Fruit fly (Drosophila melanogaster) whole organism, adult: Measurements from ENCODE around the gene Sfxn2.

Experiments
- CG11617 ChIP-seq: fragments of 200-800 bp; sonication (Bioruptor generic); optimal IDR thresholded peaks from 2 replicates; lab custom pipeline; 2017; ENCODE audit warnings: mild to moderate bottlenecking, missing biosample characterization, missing genetic modification reagents, missing genetic modification characterization
- CG12768 ChIP-seq: fragments of 200-800 bp; sonication (Bioruptor generic); optimal IDR thresholded peaks from 2 replicates; lab custom pipeline; 2017; ENCODE audit warnings: missing biosample characterization, missing genetic modification characterization, mild to moderate bottlenecking, moderate library complexity, missing genetic modification reagents
- CG14711 ChIP-seq: fragments of 200-800 bp; sonication (Bioruptor generic); optimal IDR thresholded peaks from 2 replicates; lab custom pipeline; 2018; ENCODE audit warnings: missing biosample characterization, mild to moderate bottlenecking, missing genetic modification characterization, moderate library complexity
- CG1620 ChIP-seq: fragments of 200-800 bp; sonication (Bioruptor generic); optimal IDR thresholded peaks from 2 replicates; lab custom pipeline; 2016; ENCODE audit warnings: missing biosample characterization, missing genetic modification characterization
- CG33017 ChIP-seq: fragments of 200-800 bp; sonication (Bioruptor generic); optimal IDR thresholded peaks from 2 replicates; lab custom pipeline; 2018; ENCODE audit warnings: missing biosample characterization, mild to moderate bottlenecking, missing genetic modification characterization, moderate library complexity
- CG5204 ChIP-seq: fragments of 200-800 bp; sonication (Bioruptor generic); optimal IDR thresholded peaks from 2 replicates; lab custom pipeline; 2016; ENCODE audit warnings: missing biosample characterization, missing genetic modification characterization
- CG7045 ChIP-seq: fragments of 200-800 bp; sonication (Bioruptor generic); optimal IDR thresholded peaks from 2 replicates; lab custom pipeline; 2017; ENCODE audit warnings: missing biosample characterization, mild to moderate bottlenecking, missing genetic modification characterization
- CG7101 ChIP-seq: fragments of 200-800 bp; sonication (Bioruptor generic); optimal IDR thresholded peaks from 2 replicates; lab custom pipeline; 2018; ENCODE audit warnings: missing biosample characterization, mild to moderate bottlenecking, missing genetic modification characterization, moderate library complexity
- Clk ChIP-seq: fragments of 200-800 bp; sonication (Bioruptor generic); optimal IDR thresholded peaks from 2 replicates; lab custom pipeline; 2017; ENCODE audit warnings: missing biosample characterization, missing genetic modification characterization
- Crg-1 ChIP-seq: fragments of 200-800 bp; sonication (Bioruptor generic); optimal IDR thresholded peaks from 2 replicates; lab custom pipeline; 2016; ENCODE audit warnings: missing biosample characterization, missing genetic modification characterization
- Hr96 ChIP-seq: fragments of 200-800 bp; sonication (Bioruptor generic); optimal IDR thresholded peaks from 2 replicates; lab custom pipeline; 2016; ENCODE audit warnings: missing biosample characterization, missing genetic modification characterization
- Mnt ChIP-seq: fragments of 200-800 bp; sonication (Bioruptor generic); optimal IDR thresholded peaks from 2 replicates; lab custom pipeline; 2016; ENCODE audit warnings: missing biosample characterization, mild to moderate bottlenecking, missing genetic modification characterization
- bab1 ChIP-seq: fragments of 200-800 bp; sonication (Bioruptor generic); optimal IDR thresholded peaks from 3 replicates; lab custom pipeline; 2019; ENCODE audit warnings: missing biosample characterization, mild to moderate bottlenecking, missing genetic modification characterization, moderate library complexity
- cic ChIP-seq: fragments of 200-800 bp; sonication (Bioruptor generic); optimal IDR thresholded peaks from 2 replicates; lab custom pipeline; 2017; ENCODE audit warnings: missing biosample characterization, mild to moderate bottlenecking, missing genetic modification characterization, moderate library complexity
- cnc ChIP-seq, 2 experiments: fragments of >200 bp; optimal IDR thresholded peaks; 2 replicates each; lab custom pipeline; 2017
- kay ChIP-seq: fragments of 200-800 bp; sonication (Bioruptor generic); peaks from one replicate; lab custom pipeline; 2016; ENCODE audit warnings: missing biosample characterization, missing genetic modification characterization, borderline replicate concordance
- ovo ChIP-seq: fragments of 200-800 bp; sonication (Bioruptor generic); optimal IDR thresholded peaks from 2 replicates; lab custom pipeline; 2016; ENCODE audit warnings: missing biosample characterization, missing genetic modification characterization
- pad ChIP-seq: fragments of 200-800 bp; sonication (Bioruptor generic); optimal IDR thresholded peaks from 3 replicates; lab custom pipeline; 2017; ENCODE audit warnings: missing biosample characterization, missing genetic modification characterization, mild to moderate bottlenecking, moderate library complexity, missing genetic modification reagents
- tj ChIP-seq: fragments of 200-800 bp; sonication (Bioruptor generic); optimal IDR thresholded peaks from 3 replicates; lab custom pipeline; 2017; ENCODE audit warnings: missing biosample characterization, mild to moderate bottlenecking, missing genetic modification characterization, moderate library complexity
- toe ChIP-seq: fragments of 200-800 bp; sonication (Bioruptor generic); optimal IDR thresholded peaks from 2 replicates; lab custom pipeline; 2016; ENCODE audit warnings: missing biosample characterization, missing genetic modification characterization

Sfxn2 gene

DNA sequence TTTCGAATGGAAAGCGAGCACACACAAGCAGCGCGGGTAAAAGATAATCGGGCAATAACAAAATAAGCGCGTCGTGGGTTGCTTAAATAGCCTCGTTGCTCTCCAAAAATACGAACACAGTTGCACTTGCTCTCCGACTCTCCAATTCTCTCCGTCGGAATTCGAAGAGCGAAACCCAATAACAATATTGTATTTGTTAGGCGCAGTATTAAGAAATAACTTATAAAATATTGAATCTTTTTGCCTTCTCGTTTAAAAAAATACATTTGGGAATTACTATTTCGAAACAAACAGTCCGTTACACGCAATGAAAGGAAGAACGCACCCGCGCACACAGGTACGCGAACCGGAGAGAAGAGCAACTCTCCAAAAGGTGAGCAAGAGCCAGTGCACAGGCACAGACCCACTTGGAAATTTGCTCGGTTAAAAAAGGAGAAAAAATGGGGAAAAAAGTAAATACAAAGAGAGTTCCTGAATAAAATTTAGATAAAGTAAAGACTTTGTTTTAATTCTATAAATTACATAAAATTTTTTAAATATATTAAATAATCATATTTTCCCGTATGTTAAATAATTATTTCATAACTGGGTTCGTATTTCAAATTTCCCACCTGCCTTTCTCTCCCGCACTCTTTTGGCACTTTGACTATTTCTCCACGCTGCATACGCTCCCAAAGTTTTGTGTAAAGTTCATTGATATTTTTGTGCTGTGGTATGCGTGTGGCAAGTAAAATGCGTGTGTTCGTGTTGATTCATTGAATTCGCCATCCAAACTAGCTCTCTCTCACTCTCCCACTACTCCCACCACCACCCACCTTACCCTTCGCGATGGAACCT, 23.6 kb downstream of the Sfxn2 start, which contains the start of gene Mkp3:
Gene Mkp3, minus strand, starts transcription at position 63 of the 837 bp plus-strand sequence.
- TF ChIP-seq Clk (GFP tag; lab: Kevin White, UChicago) = peak; percentile 89
- peak; percentile 96 for TF ChIP-seq CG12768 (GFP tag; lab: Kevin White, UChicago)
- peak; percentile 70 for TF ChIP-seq tj (GFP tag; lab: Kevin White, UChicago)
- TF ChIP-seq CG7045 (GFP tag; lab: Kevin White, UChicago) = peak; percentile 94
- TF ChIP-seq kay (GFP tag; lab: Kevin White, UChicago) = peak; percentile 97
- peak; percentile 40 for TF ChIP-seq Mnt
- peak; percentile 58 for TF ChIP-seq toe (GFP tag; lab: Kevin White, UChicago)
- peak; percentile 96 for TF ChIP-seq CG33017 (tag; lab: Kevin White, UChicago)
- TF ChIP-seq CG1620 (GFP tag; lab: Kevin White, UChicago) = no peak
- TF ChIP-seq cnc (optimal IDR thresholded peaks at IDR 0.05; lab: Kevin White, UChicago) = no peak
- TF ChIP-seq CG5204 = peak; percentile 76
- peak; percentile 84 for TF ChIP-seq pad (GFP tag; lab: Kevin White, UChicago)
- peak; percentile 34 for TF ChIP-seq Hr96 (GFP tag; lab: Kevin White, UChicago)
- peak; percentile 94 for TF ChIP-seq CG7101 (tag; lab: Kevin White, UChicago)
- peak; percentile 88 for TF ChIP-seq cic (GFP tag; lab: Kevin White, UChicago)
- peak; percentile 71 for TF ChIP-seq Crg-1 (GFP tag; lab: Kevin White, UChicago)
- peak; percentile 86 for TF ChIP-seq bab1 (GFP tag; lab: Kevin White, UChicago)
- peak; percentile 96 for TF ChIP-seq CG11617 (GFP tag; lab: Kevin White, UChicago)
- peak; percentile 87 for TF ChIP-seq CG14711
- TF ChIP-seq ovo = peak; percentile 29

DNA sequence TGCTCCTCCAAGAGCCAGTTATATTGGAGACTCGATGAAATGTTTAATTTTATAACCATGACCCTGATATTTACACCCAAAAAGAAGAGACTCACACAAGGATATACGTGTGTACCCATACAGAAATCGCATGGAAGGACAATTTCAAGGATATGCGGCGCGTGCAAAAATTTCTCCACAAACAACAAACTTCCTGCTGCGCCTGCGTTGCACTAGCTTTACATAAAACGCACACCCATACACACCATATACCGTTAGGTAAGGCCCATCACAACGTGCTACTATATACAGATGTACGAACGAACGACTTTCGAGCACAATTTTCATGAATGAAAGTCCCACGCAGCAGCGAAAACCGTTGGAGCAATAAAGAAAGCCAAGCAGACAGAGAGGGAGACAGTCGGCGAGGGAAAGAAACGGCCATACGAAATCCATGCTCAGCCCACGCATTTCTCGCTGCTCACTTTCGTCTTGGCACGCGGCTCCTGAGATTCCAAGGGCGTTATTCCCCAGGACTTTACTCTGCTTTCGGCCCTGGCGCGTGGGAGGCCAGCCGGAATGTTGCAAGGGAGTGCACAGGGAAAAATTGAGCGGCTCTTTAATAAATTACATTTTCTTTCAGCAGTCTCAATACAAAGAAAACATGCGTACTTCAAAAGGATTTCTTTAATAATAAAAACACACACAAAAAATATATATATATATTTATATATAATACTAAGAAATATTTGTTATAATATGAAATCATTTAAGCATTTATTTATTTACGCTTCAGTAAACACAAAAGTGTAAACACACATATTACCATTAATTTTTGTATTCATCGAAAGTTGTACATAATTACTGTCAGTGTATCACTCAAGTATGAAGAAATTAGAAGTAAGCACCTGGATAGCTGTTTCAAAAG, 24.7 kb downstream of the Sfxn2 start:
- TF ChIP-seq Hr96 (GFP tag; lab: Kevin White, UChicago) (no peak), CG11617 (GFP tag; lab: Kevin White, UChicago) (no peak), toe (GFP tag; lab: Kevin White, UChicago) (no peak), CG7101 (tag; lab: Kevin White, UChicago) (no peak), bab1 (GFP tag; lab: Kevin White, UChicago) (no peak), Crg-1 (GFP tag; lab: Kevin White, UChicago) (no peak), CG12768 (GFP tag; lab: Kevin White, UChicago) (no peak), pad (GFP tag; lab: Kevin White, UChicago) (no peak), CG33017 (tag; lab: Kevin White, UChicago) (peak; percentile 21), Clk (GFP tag; lab: Kevin White, UChicago) (no peak), CG7045 (GFP tag; lab: Kevin White, UChicago) (peak; percentile 28), tj (GFP tag; lab: Kevin White, UChicago) (no peak)

DNA sequence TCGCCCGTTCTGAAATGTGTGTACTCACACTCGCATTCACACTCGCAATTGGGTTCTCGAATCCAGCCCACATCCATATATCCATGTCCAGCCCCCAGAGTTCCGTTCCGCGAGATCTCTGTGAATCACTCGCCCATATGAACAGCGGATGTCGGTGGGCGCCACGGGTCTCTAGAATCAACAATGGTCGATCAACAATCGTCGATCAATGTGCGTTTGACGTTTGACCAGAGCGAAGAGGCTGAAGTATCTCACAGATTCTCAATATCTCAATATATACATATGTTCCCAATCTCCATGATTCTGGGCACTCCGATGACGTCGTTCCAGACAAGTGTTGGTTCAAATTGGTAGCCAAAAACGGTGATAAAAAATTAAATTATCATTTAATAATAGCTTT, 26.2 kb downstream of the Sfxn2 start:
- no peak for TF ChIP-seq kay (GFP tag; lab: Kevin White, UChicago)
- TF ChIP-seq CG33017 (tag; lab: Kevin White, UChicago) = no peak
- TF ChIP-seq Crg-1 (GFP tag; lab: Kevin White, UChicago) = no peak
- no peak for TF ChIP-seq Mnt
- TF ChIP-seq CG12768 (GFP tag; lab: Kevin White, UChicago) = no peak
- TF ChIP-seq CG5204 = no peak
- TF ChIP-seq pad (GFP tag; lab: Kevin White, UChicago) = no peak
- TF ChIP-seq CG14711 = no peak
- TF ChIP-seq Clk (GFP tag; lab: Kevin White, UChicago) = no peak
- no peak for TF ChIP-seq ovo
- no peak for TF ChIP-seq cic (GFP tag; lab: Kevin White, UChicago)
- TF ChIP-seq Hr96 (GFP tag; lab: Kevin White, UChicago) = no peak
- no peak for TF ChIP-seq bab1 (GFP tag; lab: Kevin White, UChicago)
- no peak for TF ChIP-seq cnc (optimal IDR thresholded peaks at IDR 0.05; lab: Kevin White, UChicago)
- TF ChIP-seq CG1620 (GFP tag; lab: Kevin White, UChicago) = no peak
- no peak for TF ChIP-seq CG11617 (GFP tag; lab: Kevin White, UChicago)
- no peak for TF ChIP-seq CG7045 (GFP tag; lab: Kevin White, UChicago)
- TF ChIP-seq CG7101 (tag; lab: Kevin White, UChicago) = no peak

DNA sequence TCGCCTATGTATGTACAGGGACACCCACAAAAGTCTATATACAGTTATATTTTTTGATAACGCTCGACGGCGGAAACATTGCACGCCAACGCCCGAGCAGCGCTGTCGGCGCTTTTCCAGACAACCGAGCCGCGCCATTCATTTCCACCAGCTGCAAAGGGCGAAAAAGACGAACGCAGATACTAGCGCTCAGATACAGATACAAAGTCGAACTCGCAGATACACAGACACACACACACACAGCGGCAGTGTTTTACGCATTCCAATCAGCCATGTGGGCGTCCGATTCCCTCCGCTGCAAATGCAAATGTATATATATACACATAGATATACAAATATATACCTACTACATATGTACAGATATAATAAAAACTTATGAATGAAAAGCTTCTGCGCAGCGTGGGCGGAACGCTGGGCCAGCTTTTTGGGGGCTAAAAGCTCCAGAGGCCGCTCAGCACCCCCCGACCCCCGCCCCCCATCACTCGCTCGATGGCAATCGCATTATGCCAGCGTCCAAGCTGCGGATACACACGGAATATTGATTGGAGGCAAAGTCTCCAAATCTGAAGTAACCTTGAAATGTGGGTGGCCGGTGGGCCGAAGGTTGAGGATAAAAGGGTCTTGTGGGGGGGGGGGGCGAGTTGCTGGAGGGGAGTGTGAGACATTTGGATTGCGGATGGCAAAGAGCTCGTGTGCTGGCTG, 28.6 kb downstream of the Sfxn2 start:
- TF ChIP-seq CG12768 (GFP tag; lab: Kevin White, UChicago) (peak; percentile 43), cnc (optimal IDR thresholded peaks at IDR 0.05; lab: Kevin White, UChicago) (no peak), Mnt (peak; percentile 54), cic (GFP tag; lab: Kevin White, UChicago) (peak; percentile 100)
